Worm (Caenorhabditis elegans) whole organism, L4/young adult: ENCODE data around the gene srw-11.
"Not testable (repeated sequence)": the region's sequence is repeated elsewhere in the genome, so short reads cannot be mapped to it uniquely, and the experiment has no call there.

Experiments
- W03F9.2 ChIP-seq: fragments of 150-350 bp; optimal IDR thresholded peaks from 2 replicates; lab custom pipeline; 2014; ENCODE audit warnings: missing biosample characterization, missing genetic modification characterization
- dao-5 ChIP-seq: sonication (generic microtip); optimal IDR thresholded peaks from 2 replicates; lab custom pipeline; 2016; ENCODE audit warnings: missing genotype, missing genetic modification characterization, moderate library complexity, missing compliant biosample characterization
- him-1 ChIP-seq: sonication (generic microtip); optimal IDR thresholded peaks from 2 replicates; lab custom pipeline; 2016; ENCODE audit warnings: missing genotype, missing genetic modification reagents, missing genetic modification characterization, missing compliant biosample characterization

srw-11 gene

ce11 chrV:15221330-15221729 lies 18.8 kb downstream of the srw-11 start, which contains the start of gene irld-25:
Gene irld-25 (plus strand): TSS chrV:15221630.
- TF ChIP-seq him-1: no peak
- no peak for TF ChIP-seq dao-5
- no peak for TF ChIP-seq W03F9.2 (tag; lab: Kevin White, UChicago)

- TF ChIP-seq dao-5 (no peak), him-1 (no peak), W03F9.2 (tag; lab: Kevin White, UChicago) (no peak)
Measured at ce11 chrV:15216705-15217104, 23.4 kb downstream of the srw-11 start, which contains the start of gene sri-25. Gene sri-25 (plus strand): TSS chrV:15217005.

DNA sequence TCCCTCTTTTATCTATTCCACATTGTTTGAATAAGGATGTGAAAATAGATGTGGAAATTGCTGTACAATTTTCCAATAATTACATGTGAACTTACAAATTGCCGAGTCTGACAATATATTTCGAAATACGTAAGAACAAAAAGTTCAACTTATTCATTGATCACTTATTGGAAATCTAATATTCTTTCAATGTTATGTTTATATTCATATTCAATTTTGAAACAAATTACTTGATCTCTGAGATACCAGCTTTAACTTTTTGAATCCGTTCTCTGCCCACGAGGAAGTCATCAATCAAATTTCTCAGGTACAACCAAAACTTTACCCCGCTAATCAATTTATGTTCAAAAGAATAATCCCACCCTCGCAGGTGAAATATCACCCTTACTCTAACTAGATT lies 24.9 kb downstream of the srw-11 start, which contains the start of gene sri-26:
Gene sri-26 (plus strand): TSS at position 301 of the 400 bp plus-strand sequence.
- not testable (repeated sequence) for TF ChIP-seq dao-5; W03F9.2 (tag; lab: Kevin White, UChicago); him-1

ce11 chrV:15211869-15212268 lies 28.2 kb downstream of the srw-11 start, which contains the start of gene sri-24:
Gene sri-24 (plus strand): TSS chrV:15212169.
- TF ChIP-seq him-1; W03F9.2 (tag; lab: Kevin White, UChicago); dao-5: not testable (repeated sequence)

ce11 chrV:15207681-15208080 lies 32.4 kb downstream of the srw-11 start, which contains the start of gene C41G6.12:
Gene C41G6.12 (minus strand): TSS chrV:15207781.
- not testable (repeated sequence) for TF ChIP-seq W03F9.2 (tag; lab: Kevin White, UChicago); him-1; dao-5

DNA sequence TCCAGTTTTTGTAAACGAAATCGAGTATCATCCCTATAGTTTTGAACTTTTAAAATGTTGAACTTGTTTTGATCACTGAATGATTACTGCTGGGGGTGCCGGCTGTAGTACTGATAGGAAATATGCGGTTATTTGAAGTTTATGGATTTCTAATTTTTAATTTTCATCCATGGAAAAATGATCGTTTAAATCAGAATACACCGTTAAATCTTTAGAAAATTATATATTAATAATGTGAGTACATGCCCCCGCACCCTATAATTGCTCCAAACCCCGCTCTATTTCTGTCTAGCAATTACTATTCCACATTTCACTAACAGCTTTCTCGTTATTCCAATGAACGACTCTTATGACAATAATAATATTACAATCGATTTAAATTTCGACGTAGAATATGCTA lies 40.3 kb downstream of the srw-11 start, which contains the start of gene Y75B12B.10:
Gene Y75B12B.10 (plus strand): TSS at position 301 of the 400 bp plus-strand sequence.
- no peak for TF ChIP-seq him-1
- TF ChIP-seq W03F9.2 (tag; lab: Kevin White, UChicago): no peak
- no peak for TF ChIP-seq dao-5

DNA sequence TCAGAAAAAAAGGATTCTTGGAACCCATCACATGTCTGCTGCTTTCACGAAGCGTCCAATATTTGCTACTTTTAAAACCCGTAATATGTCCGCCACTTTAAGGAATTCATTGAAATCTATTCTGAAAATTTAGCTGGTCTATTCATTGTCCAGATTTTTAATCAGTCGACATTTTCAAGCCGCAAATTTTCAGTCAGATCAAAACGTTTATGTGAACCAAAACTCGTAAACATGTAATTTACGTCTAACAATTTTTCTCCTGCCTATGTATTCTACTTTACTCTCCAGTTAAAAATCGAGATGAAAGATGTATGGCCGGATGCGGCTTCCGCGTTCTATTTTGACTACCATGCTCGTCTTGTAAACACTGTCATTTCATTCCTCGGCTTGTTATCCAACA lies 42.2 kb downstream of the srw-11 start, which contains the start of gene srw-1:
Gene srw-1 (plus strand): TSS at position 301 of the 400 bp plus-strand sequence.
- TF ChIP-seq him-1 (no peak), W03F9.2 (tag; lab: Kevin White, UChicago) (no peak), dao-5 (no peak)

- TF ChIP-seq W03F9.2 (tag; lab: Kevin White, UChicago) (no peak), dao-5 (no peak), him-1 (no peak)
Measured at ce11 chrV:15193909-15194308, 46.2 kb downstream of the srw-11 start, which contains the start of gene Y75B12B.13. Gene Y75B12B.13 (minus strand): TSS chrV:15194009.

DNA sequence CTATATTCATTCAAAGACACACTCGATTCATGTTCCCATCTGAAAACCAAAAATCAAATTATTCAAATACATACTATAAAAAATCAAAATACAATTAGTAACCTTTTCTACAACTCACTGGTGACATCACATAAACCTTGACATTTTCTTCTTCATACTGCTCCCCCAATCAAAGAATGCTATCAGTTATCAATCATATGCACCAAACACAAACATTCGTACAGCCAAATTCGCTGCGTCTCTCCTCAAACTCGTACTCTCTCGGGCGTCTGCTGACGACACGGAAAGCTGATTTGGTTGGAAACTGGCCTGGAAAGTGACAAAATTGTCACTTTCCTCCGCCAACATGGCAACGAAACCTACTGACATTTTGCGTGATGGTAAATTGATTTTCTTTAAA lies 47.7 kb downstream of the srw-11 start, which contains the start of gene plc-2:
Gene plc-2 (plus strand): TSS at position 196 of the 400 bp plus-strand sequence.
- TF ChIP-seq dao-5: no peak

DNA sequence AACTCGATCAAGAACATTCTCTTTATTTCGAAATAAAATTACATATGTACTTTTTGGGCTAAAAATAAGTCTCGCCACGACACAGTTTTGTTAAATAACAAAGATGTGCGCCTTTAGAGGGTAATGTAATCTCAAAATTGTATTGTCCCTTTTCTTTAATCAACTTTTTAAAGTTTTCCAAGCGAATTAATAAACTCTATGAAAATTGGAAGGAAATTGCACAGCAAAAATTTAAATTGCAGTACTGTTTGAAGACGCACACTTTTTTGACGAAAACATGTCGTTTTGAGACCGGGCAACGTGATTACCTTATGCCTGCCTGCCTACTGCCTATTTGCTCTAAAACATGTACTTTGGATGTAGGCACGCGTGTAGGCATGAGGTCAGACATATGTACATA lies 48.1 kb downstream of the srw-11 start:
- TF ChIP-seq him-1: no peak
- no peak for TF ChIP-seq dao-5
- no peak for TF ChIP-seq W03F9.2 (tag; lab: Kevin White, UChicago)

DNA sequence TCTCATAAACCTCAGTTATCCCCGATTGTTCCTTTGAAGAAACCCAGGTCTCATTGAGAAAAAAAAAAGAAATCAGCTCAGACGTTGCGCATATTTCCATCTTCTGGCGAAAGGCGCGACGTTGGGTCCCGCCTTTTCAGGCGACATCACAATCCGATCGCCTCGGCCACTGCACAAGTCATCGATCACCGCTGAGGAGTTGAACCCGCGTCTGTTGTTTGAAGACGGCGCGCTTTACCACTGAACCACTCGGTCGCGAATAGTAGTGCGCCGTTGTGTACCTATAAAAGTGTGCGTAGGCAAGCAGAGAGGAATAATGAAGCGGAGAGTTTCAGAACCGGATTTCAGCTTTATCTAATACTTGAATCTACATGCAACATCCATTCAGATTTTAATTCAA lies 49.2 kb downstream of the srw-11 start, which contains the start of gene Y75B12B.11:
Gene Y75B12B.11 (plus strand): TSS at position 394 of the 400 bp plus-strand sequence.
- peak; percentile 95 for TF ChIP-seq dao-5
- TF ChIP-seq him-1: no peak
- peak; percentile 43 for TF ChIP-seq W03F9.2 (tag; lab: Kevin White, UChicago)

DNA sequence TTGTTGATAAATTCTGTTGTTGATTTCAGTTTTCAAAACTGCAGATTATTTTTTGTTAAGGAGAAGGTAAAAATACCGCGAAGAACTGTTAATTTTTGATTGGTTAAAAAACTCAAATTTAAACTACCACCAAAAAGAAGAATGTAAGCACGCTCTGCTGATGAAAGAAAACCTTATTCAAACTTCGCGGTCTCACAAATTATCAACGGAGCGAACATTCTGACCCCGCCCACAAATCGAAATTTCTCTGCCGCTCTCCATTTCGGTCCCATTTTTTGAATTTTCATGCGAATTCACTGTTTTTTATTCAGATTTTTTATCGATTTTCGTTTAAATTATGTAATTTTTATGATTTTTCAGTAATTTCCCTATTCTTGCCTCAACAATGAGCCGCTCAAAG lies 50.5 kb downstream of the srw-11 start, which contains the start of gene cyn-3:
Gene cyn-3 (plus strand): TSS at position 361 of the 400 bp plus-strand sequence.
- TF ChIP-seq W03F9.2 (tag; lab: Kevin White, UChicago) (peak; percentile 92), dao-5 (no peak)
